Fruit fly (Drosophila melanogaster) whole organism, wandering third instar larva: ENCODE results near the gene CG33702.

Source experiments
- Dfd ChIP-seq: fragments of >200 bp; optimal IDR thresholded peaks from 2 replicates; lab custom pipeline; 2017; ENCODE audit warnings: missing biosample characterization, missing genetic modification characterization
- Vsx2 ChIP-seq: fragments of 200-300, 225-300 bp; sonication (Bioruptor generic); optimal IDR thresholded peaks from 2 replicates; lab custom pipeline; 2018; ENCODE audit warnings: missing biosample characterization, missing genetic modification characterization; ENCODE audit not compliant: partially characterized antibody
- h ChIP-seq: fragments of 200-800 bp; sonication (Bioruptor generic); optimal IDR thresholded peaks from 3 replicates; lab custom pipeline; 2016; ENCODE audit warnings: missing biosample characterization, mild to moderate bottlenecking, missing genetic modification characterization

DNA sequence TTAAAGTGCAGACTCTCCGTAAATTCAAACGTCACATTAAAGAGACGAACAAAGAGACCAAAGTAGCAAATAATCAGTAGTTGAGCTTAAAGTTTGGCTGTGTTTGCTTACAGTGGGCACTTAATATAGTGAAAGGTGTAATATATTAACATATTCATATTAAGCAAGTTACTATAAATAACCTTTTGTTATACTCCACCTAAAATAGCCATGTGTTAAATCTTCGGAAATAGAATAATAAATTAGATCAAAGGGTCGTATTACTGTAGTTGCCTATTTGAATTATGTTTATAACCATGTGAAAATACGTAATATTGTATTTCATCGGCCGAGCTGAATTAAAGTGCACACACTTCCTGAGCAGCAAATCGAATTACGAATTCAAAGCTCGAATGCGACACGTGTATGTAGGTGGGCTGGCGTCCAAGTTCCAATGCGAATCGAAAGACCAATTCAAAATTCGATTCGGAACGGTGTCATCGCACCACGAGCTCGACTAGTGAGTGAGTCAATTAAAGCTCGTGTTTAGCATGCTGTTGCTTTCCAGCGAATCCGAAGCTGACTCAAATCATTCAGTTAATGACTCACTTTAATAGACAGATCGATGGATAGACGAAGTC lies 39.1 kb upstream of the CG33702 start:
- no peak for TF ChIP-seq Dfd (GFP tag; lab: Kevin White, UChicago)
- no peak for TF ChIP-seq Vsx2 (GFP tag; lab: Kevin White, UChicago)
- no peak for TF ChIP-seq h (GFP tag; lab: Kevin White, UChicago)
